Fruit fly (Drosophila melanogaster) whole organism, embryonic: Measurements from ENCODE around the gene CG42395.

ENCODE experiments used
- Awh ChIP-seq: fragments of 200-800 bp; sonication (Bioruptor generic); IDR thresholded peaks from 2 replicates; pipeline ENCODE4, ENCODE4 v1.3.6; 2022; ENCODE audit warnings: missing biosample characterization, missing genetic modification characterization
- Bgb ChIP-seq: fragments of 200-800 bp; sonication (Bioruptor generic); IDR thresholded peaks from 2 replicates; pipeline ENCODE4 v1.3.6; 2022; ENCODE audit warnings: missing biosample characterization, missing genetic modification characterization; ENCODE audit not compliant: partially characterized antibody
- Blimp-1 ChIP-seq: fragments of 200-800 bp; sonication (Bioruptor generic); optimal IDR thresholded peaks from 3 replicates; lab custom pipeline; 2018; ENCODE audit warnings: missing biosample characterization, missing genetic modification characterization, mild to moderate bottlenecking, moderate library complexity, missing genetic modification reagents
- CG10267 ChIP-seq: fragments of 200-800 bp; sonication (Bioruptor generic); optimal IDR thresholded peaks from 2 replicates; lab custom pipeline; 2018; ENCODE audit warnings: missing biosample characterization, mild to moderate bottlenecking, missing genetic modification characterization, moderate library complexity
- CG10979 ChIP-seq: fragments of 200-800 bp; sonication (Bioruptor generic); optimal IDR thresholded peaks from 2 replicates; lab custom pipeline; 2018; ENCODE audit warnings: missing biosample characterization, mild to moderate bottlenecking, missing genetic modification characterization, moderate library complexity
- CG11560 ChIP-seq: fragments of 200-800 bp; sonication (Bioruptor generic); IDR thresholded peaks from 3 replicates; pipeline ENCODE4 v1.3.6; 2022; ENCODE audit warnings: missing biosample characterization, missing genetic modification characterization
- CG12942 ChIP-seq: fragments of 200-800 bp; sonication (Bioruptor generic); optimal IDR thresholded peaks from 3 replicates; lab custom pipeline; 2016; ENCODE audit warnings: missing biosample characterization, missing genetic modification characterization
- CG13123 ChIP-seq: fragments of 200-800 bp; sonication (Bioruptor generic); optimal IDR thresholded peaks from 2 replicates; lab custom pipeline; 2016; ENCODE audit warnings: missing biosample characterization, missing genetic modification characterization
- CG15269 ChIP-seq: fragments of 200-800 bp; sonication (Bioruptor generic); optimal IDR thresholded peaks from 2 replicates; lab custom pipeline; 2018; ENCODE audit warnings: missing biosample characterization, mild to moderate bottlenecking, missing genetic modification characterization, moderate library complexity
- CG15601 ChIP-seq: fragments of 200-800 bp; sonication (Bioruptor generic); optimal IDR thresholded peaks from 3 replicates; lab custom pipeline; 2019; ENCODE audit warnings: missing biosample characterization, mild to moderate bottlenecking, missing genetic modification characterization, moderate library complexity
- CG1602 ChIP-seq: fragments of 200-800 bp; sonication (Bioruptor generic); optimal IDR thresholded peaks from 3 replicates; lab custom pipeline; 2016; ENCODE audit warnings: missing biosample characterization, missing genetic modification characterization
- CG1647 ChIP-seq: fragments of 200-800 bp; sonication (Bioruptor generic); optimal IDR thresholded peaks from 3 replicates; lab custom pipeline; 2016; ENCODE audit warnings: missing biosample characterization, missing genetic modification characterization
- CG17802 ChIP-seq: fragments of 200-800 bp; sonication (Bioruptor generic); optimal IDR thresholded peaks from 2 replicates; lab custom pipeline; 2018; ENCODE audit warnings: missing biosample characterization, mild to moderate bottlenecking, missing genetic modification characterization, moderate library complexity
- CG2875 ChIP-seq: fragments of 200-800 bp; sonication (Bioruptor generic); optimal IDR thresholded peaks from 2 replicates; lab custom pipeline; 2017; ENCODE audit warnings: missing biosample characterization, mild to moderate bottlenecking, missing genetic modification characterization, missing genetic modification reagents
- CG3847 ChIP-seq: fragments of 200-800 bp; sonication (Bioruptor generic); IDR thresholded peaks from 2 replicates; pipeline ENCODE4 v1.3.6; 2022; ENCODE audit warnings: missing biosample characterization, missing genetic modification characterization
- CG4707 ChIP-seq: fragments of 200-800 bp; sonication (Bioruptor generic); optimal IDR thresholded peaks from 2 replicates; lab custom pipeline; 2018; ENCODE audit warnings: missing biosample characterization, mild to moderate bottlenecking, missing genetic modification characterization, moderate library complexity
- CG5180 ChIP-seq: fragments of 200-800 bp; sonication (Bioruptor generic); optimal IDR thresholded peaks from 3 replicates; lab custom pipeline; 2017; ENCODE audit warnings: missing biosample characterization, missing genetic modification characterization, mild to moderate bottlenecking, moderate library complexity, missing genetic modification reagents
- CG6272 ChIP-seq: fragments of 200-800 bp; sonication (Bioruptor generic); IDR thresholded peaks from 2 replicates; pipeline ENCODE4 v1.3.6; 2022; ENCODE audit warnings: missing biosample characterization, missing genetic modification characterization
- CG6654 ChIP-seq: fragments of 200-800 bp; sonication (Bioruptor generic); optimal IDR thresholded peaks from 2 replicates; lab custom pipeline; 2017; ENCODE audit warnings: missing biosample characterization, mild to moderate bottlenecking, missing genetic modification characterization
- CG7928 ChIP-seq: fragments of 200-800 bp; sonication (Bioruptor generic); optimal IDR thresholded peaks from 2 replicates; lab custom pipeline; 2017; ENCODE audit warnings: missing biosample characterization, mild to moderate bottlenecking, missing genetic modification characterization
- CG8388 ChIP-seq: fragments of 200-800 bp; sonication (Bioruptor generic); optimal IDR thresholded peaks from 2 replicates; lab custom pipeline; 2019; ENCODE audit warnings: missing biosample characterization, mild to moderate bottlenecking, missing genetic modification characterization, moderate library complexity
- CoRest ChIP-seq: fragments of 200-800 bp; sonication (Bioruptor generic); optimal IDR thresholded peaks from 3 replicates; lab custom pipeline; 2018; ENCODE audit warnings: missing biosample characterization, mild to moderate bottlenecking, missing genetic modification characterization, moderate library complexity
- D19A ChIP-seq: fragments of 200-800 bp; optimal IDR thresholded peaks from 3 replicates; lab custom pipeline; 2019; ENCODE audit warnings: missing biosample characterization, mild to moderate bottlenecking, missing genetic modification characterization, moderate library complexity
- Dbx ChIP-seq: fragments of 200-800 bp; sonication (Bioruptor generic); IDR thresholded peaks from 3 replicates; pipeline ENCODE4 v1.3.6; 2022; ENCODE audit warnings: missing biosample characterization, missing genetic modification characterization
- Dip3 ChIP-seq: fragments of 200-800 bp; sonication (Bioruptor generic); optimal IDR thresholded peaks from 3 replicates; lab custom pipeline; 2016; ENCODE audit warnings: missing biosample characterization, missing genetic modification characterization
- Doc3 ChIP-seq: fragments of 200-800 bp; sonication (Bioruptor generic); IDR thresholded peaks from 3 replicates; pipeline ENCODE4 v1.3.6; 2022; ENCODE audit warnings: missing biosample characterization, missing genetic modification characterization; ENCODE audit not compliant: partially characterized antibody
- Dref ChIP-seq: fragments of 200-800 bp; sonication (Bioruptor generic); IDR thresholded peaks from 2 replicates; pipeline ENCODE4 v1.3.6; 2022; ENCODE audit warnings: missing biosample characterization, missing genetic modification characterization
- PHDP ChIP-seq: fragments of 200-800 bp; sonication (Bioruptor generic); optimal IDR thresholded peaks from 3 replicates; lab custom pipeline; 2018; ENCODE audit warnings: missing biosample characterization, mild to moderate bottlenecking, missing genetic modification characterization, moderate library complexity
- Pdp1 ChIP-seq, 2 experiments: fragments of 200-800 bp; sonication (Bioruptor generic); optimal IDR thresholded peaks; 3 replicates each; lab custom pipeline; 2016; ENCODE audit warnings: missing biosample characterization in 2 of 2, missing genetic modification characterization in 2 of 2, mild to moderate bottlenecking in 1 of 2, moderate library complexity in 1 of 2
- Scr ChIP-seq: fragments of 200-800 bp; sonication (Bioruptor generic); IDR thresholded peaks from 2 replicates; pipeline ENCODE4 v1.3.6; 2022; ENCODE audit warnings: missing biosample characterization, missing genetic modification characterization; ENCODE audit not compliant: partially characterized antibody
- Stat92E ChIP-seq, 3 experiments: fragments of >200 bp in 2 of 3; fragments of 200-800 bp in 1 of 3; sonication (Bioruptor generic) in 1 of 3; optimal IDR thresholded peaks; 2 replicates each; lab custom pipeline; 2017 to 2019; ENCODE audit warnings: missing biosample characterization in 3 of 3, missing genetic modification characterization in 3 of 3, mild to moderate bottlenecking in 1 of 3, moderate library complexity in 1 of 3
- ato ChIP-seq: fragments of 200-800 bp; sonication (Bioruptor generic); IDR thresholded peaks from 2 replicates; pipeline ENCODE4 v1.3.6; 2022; ENCODE audit warnings: missing biosample characterization, missing genetic modification characterization; ENCODE audit not compliant: partially characterized antibody
- bcd ChIP-seq: fragments of 200-800 bp; sonication (Bioruptor generic); optimal IDR thresholded peaks from 2 replicates; lab custom pipeline; 2017; ENCODE audit warnings: missing biosample characterization, mild to moderate bottlenecking, missing genetic modification characterization
- cas ChIP-seq: fragments of 200-800 bp; sonication (Bioruptor generic); IDR thresholded peaks from 2 replicates; pipeline ENCODE4 v1.3.6; 2022; ENCODE audit warnings: missing biosample characterization, missing genetic modification characterization
- caup ChIP-seq: fragments of 200-800 bp; sonication (Bioruptor generic); optimal IDR thresholded peaks from 3 replicates; lab custom pipeline; 2017; ENCODE audit warnings: missing biosample characterization, mild to moderate bottlenecking, missing genetic modification characterization, moderate library complexity; ENCODE audit not compliant: severe bottlenecking
- chinmo ChIP-seq: fragments of 200-800 bp; sonication (Bioruptor generic); IDR thresholded peaks from 4 replicates; pipeline ENCODE4 v1.3.6; 2022; ENCODE audit warnings: missing biosample characterization, missing genetic modification characterization; ENCODE audit not compliant: partially characterized antibody
- eve ChIP-seq, 2 experiments: fragments of >200 bp; optimal IDR thresholded peaks; 2 replicates each; lab custom pipeline; 2017; ENCODE audit warnings: missing biosample characterization in 2 of 2, missing genetic modification characterization in 2 of 2
- ewg ChIP-seq: fragments of 200-800 bp; sonication (Bioruptor generic); optimal IDR thresholded peaks from 3 replicates; lab custom pipeline; 2017; ENCODE audit warnings: mild to moderate bottlenecking, missing biosample characterization, missing genetic modification reagents, missing genetic modification characterization
- mld ChIP-seq: fragments of 200-800 bp; sonication (Bioruptor generic); IDR thresholded peaks from 3 replicates; pipeline ENCODE4 v1.3.6; 2022; ENCODE audit warnings: missing biosample characterization, missing genetic modification characterization; ENCODE audit not compliant: partially characterized antibody
- pan ChIP-seq, 4 experiments: fragments of >200 bp in 3 of 4; fragments of 200-800 bp in 1 of 4; sonication (Bioruptor generic) in 1 of 4; optimal IDR thresholded peaks in 3 of 4; IDR thresholded peaks in 1 of 4; 2 replicates each; pipeline versions ENCODE4 v1.3.6 to Lab custom; 2017 to 2022; ENCODE audit warnings: missing biosample characterization in 2 of 4, missing genetic modification characterization in 2 of 4, mixed read lengths in 1 of 4
- pzg ChIP-seq: fragments of 200-800 bp; sonication (Bioruptor generic); optimal IDR thresholded peaks from 3 replicates; lab custom pipeline; 2018; ENCODE audit warnings: missing biosample characterization, mild to moderate bottlenecking, missing genetic modification characterization, moderate library complexity
- sd ChIP-seq: fragments of 200-800 bp; sonication (Bioruptor generic); optimal IDR thresholded peaks from 3 replicates; lab custom pipeline; 2018; ENCODE audit warnings: missing biosample characterization, mild to moderate bottlenecking, missing genetic modification characterization, moderate library complexity
- trem ChIP-seq: fragments of 200-800 bp; optimal IDR thresholded peaks from 3 replicates; lab custom pipeline; 2019; ENCODE audit warnings: missing biosample characterization, mild to moderate bottlenecking, missing genetic modification characterization, moderate library complexity
- tup ChIP-seq: fragments of 200-800 bp; sonication (Bioruptor generic); optimal IDR thresholded peaks from 2 replicates; lab custom pipeline; 2016; ENCODE audit warnings: missing biosample characterization, mild to moderate bottlenecking, missing genetic modification characterization, moderate library complexity
- vnd ChIP-seq: fragments of 200-800 bp; sonication (Bioruptor generic); IDR thresholded peaks from 3 replicates; pipeline ENCODE4 v1.3.6; 2022; ENCODE audit warnings: missing biosample characterization, missing genetic modification characterization; ENCODE audit not compliant: partially characterized antibody
- vvl ChIP-seq: fragments of 200-800 bp; sonication (Bioruptor generic); IDR thresholded peaks from 2 replicates; pipeline ENCODE4 v1.3.6; 2022; ENCODE audit warnings: missing biosample characterization, missing genetic modification characterization

The CG42395 gene

dm6 chrX:9600818-9601732, 25.0 kb upstream of the CG42395 start, which contains the start of gene Gga (continued):
- peak in 1 of 2 experiments; percentile 3 for TF ChIP-seq Pdp1 (GFP tag; optimal IDR thresholded peaks at IDR 0.05; lab: Kevin White, UChicago)
- TF ChIP-seq Bgb (GFP tag; lab: Robert Waterston, UW): peak; percentile 93
- TF ChIP-seq Doc3: peak; percentile 75
- TF ChIP-seq Dref: peak; percentile 93
- no peak for TF ChIP-seq bcd (GFP tag; lab: Kevin White, UChicago)
- TF ChIP-seq CG6654 (GFP tag; lab: Kevin White, UChicago): no peak
- no peak for TF ChIP-seq D19A
- no peak for TF ChIP-seq eve (GFP tag; optimal IDR thresholded peaks at IDR 0.05; lab: Kevin White, UChicago)
- TF ChIP-seq ewg (GFP tag; lab: Kevin White, UChicago): no peak
- no peak for TF ChIP-seq CG7928 (GFP tag; lab: Kevin White, UChicago)
- TF ChIP-seq pzg (GFP tag; lab: Kevin White, UChicago): peak; percentile 93
- TF ChIP-seq CG8388 (GFP tag; lab: Kevin White, UChicago): no peak
- no peak for TF ChIP-seq CG11560 (tag; lab: Robert Waterston, UW)
- TF ChIP-seq chinmo (GFP tag; lab: Robert Waterston, UW): peak; percentile 95
- no peak for TF ChIP-seq CG6272
- no peak for TF ChIP-seq CG2875
- no peak for TF ChIP-seq cas (GFP tag; lab: Robert Waterston, UW)
- peak; percentile 56 for TF ChIP-seq CG4707 (GFP tag; lab: Kevin White, UChicago)
- TF ChIP-seq sd (tag; lab: Kevin White, UChicago): peak; percentile 19
- no peak for TF ChIP-seq CG1602 (GFP tag; lab: Kevin White, UChicago)
- peak; percentile 7 for TF ChIP-seq CoRest
- TF ChIP-seq CG17802 (tag; lab: Kevin White, UChicago): no peak
- TF ChIP-seq CG15269 (tag; lab: Kevin White, UChicago): no peak
- TF ChIP-seq trem: peak; percentile 48
- no peak for TF ChIP-seq CG15601 (tag; lab: Kevin White, UChicago)
- peak; percentile 77; the same call in 2 of the 3 replicates for TF ChIP-seq mld (GFP tag; lab: Robert Waterston, UW)
- TF ChIP-seq CG1647: no peak
- no peak for TF ChIP-seq CG10979 (tag; lab: Kevin White, UChicago)
- no peak for TF ChIP-seq Dip3
- no peak for TF ChIP-seq CG13123 (GFP tag; lab: Kevin White, UChicago)
- no peak for TF ChIP-seq Dbx
- no peak for TF ChIP-seq Blimp-1 (GFP tag; lab: Kevin White, UChicago)
- no peak for TF ChIP-seq caup (GFP tag; lab: Kevin White, UChicago)
- no peak for TF ChIP-seq CG12942 (GFP tag; lab: Kevin White, UChicago)
- no peak for TF ChIP-seq Awh (GFP tag; lab: Robert Waterston, UW)
- TF ChIP-seq ato (GFP tag; lab: Robert Waterston, UW): peak; percentile 83
- TF ChIP-seq PHDP (tag; lab: Kevin White, UChicago): no peak
- 0 out of 2 replicates have a peak, but pooled peaks have one; percentile 8 for TF ChIP-seq vvl
- TF ChIP-seq CG10267 (tag; lab: Kevin White, UChicago): peak; percentile 60
- peak; percentile 75 for TF ChIP-seq vnd (GFP tag; lab: Robert Waterston, UW)
- TF ChIP-seq CG5180: peak; percentile 56
- peak; percentile 68 for TF ChIP-seq CG3847 (GFP tag; lab: Robert Waterston, UW)
- no peak for TF ChIP-seq pan (optimal IDR thresholded peaks at IDR 0.05; lab: Kevin White, UChicago)
- no peak for TF ChIP-seq pan (GFP tag; optimal IDR thresholded peaks at IDR 0.05 in 1 of 2, IDR thresholded peaks at IDR 0.05 in 1 of 2)
- TF ChIP-seq Stat92E (GFP tag; optimal IDR thresholded peaks at IDR 0.05; lab: Kevin White, UChicago): no peak
- TF ChIP-seq tup (GFP tag; lab: Kevin White, UChicago): no peak
- peak; percentile 85 for TF ChIP-seq Scr (GFP tag; lab: Robert Waterston, UW)
